Worm (Caenorhabditis elegans) whole organism, young adult: ENCODE results near the gene abu-4.

Experiments
- Y95B8A.8 ChIP-seq: fragments of 200-800 bp; sonication (Bioruptor generic); IDR thresholded peaks from 2 replicates; pipeline ENCODE4 v1.3.6; 2022; ENCODE audit warnings: missing genetic modification reagents, missing genetic modification characterization, missing compliant biosample characterization
- ama-1 ChIP-seq, 3 experiments: fragments of 150-350 bp in 1 of 3; sonication (generic microtip) in 2 of 3; optimal IDR thresholded peaks; 2 replicates each; lab custom pipeline; 2014 to 2018; ENCODE audit warnings: missing biosample characterization in 2 of 3, missing genetic modification characterization in 2 of 3, missing genetic modification reagents in 2 of 3
- bed-2 ChIP-seq: fragments of 200-800 bp; sonication (Bioruptor generic); IDR thresholded peaks from 2 replicates; pipeline ENCODE4 v1.3.6; 2022; ENCODE audit warnings: missing genetic modification reagents, missing genetic modification characterization, missing compliant biosample characterization
- ceh-100 ChIP-seq: fragments of 200-800 bp; sonication (Bioruptor generic); IDR thresholded peaks from 2 replicates; pipeline ENCODE4 v1.3.6; 2022; ENCODE audit warnings: missing genetic modification reagents, missing genetic modification characterization, missing compliant biosample characterization
- dox-1 ChIP-seq: fragments of 200-800 bp; sonication (Bioruptor generic); IDR thresholded peaks from 2 replicates; pipeline ENCODE4 v1.3.6; 2022; ENCODE audit warnings: missing genetic modification reagents, missing genetic modification characterization, missing compliant biosample characterization
- lag-1 ChIP-seq: fragments of 200-800 bp; sonication (Bioruptor generic); IDR thresholded peaks from 2 replicates; pipeline ENCODE4 v1.3.6; 2022; ENCODE audit warnings: missing genetic modification reagents, missing genetic modification characterization, missing compliant biosample characterization
- lin-26 ChIP-seq: fragments of 200-800 bp; sonication (Bioruptor generic); IDR thresholded peaks from 2 replicates; pipeline ENCODE4 v1.3.6; 2022; ENCODE audit warnings: missing genetic modification reagents, missing genetic modification characterization, missing compliant biosample characterization
- snpc-4 ChIP-seq, 5 experiments: fragments of 150-350 bp in 1 of 5; sonication (generic microtip) in 4 of 5; optimal IDR thresholded peaks; 2 replicates each; lab custom pipeline; 2014 to 2018; ENCODE audit warnings: missing genetic modification characterization in 5 of 5, missing biosample characterization in 3 of 5, antibody characterized with exemption in 2 of 5, mild to moderate bottlenecking in 2 of 5, missing compliant biosample characterization in 2 of 5, missing genotype in 2 of 5, moderate library complexity in 2 of 5, missing genetic modification reagents in 1 of 5
- unc-130 ChIP-seq: sonication (generic microtip); optimal IDR thresholded peaks from 2 replicates; lab custom pipeline; 2016; ENCODE audit warnings: missing genetic modification reagents, missing genetic modification characterization, missing compliant biosample characterization
- ztf-6 ChIP-seq: fragments of 200-800 bp; sonication (Bioruptor generic); IDR thresholded peaks from 2 replicates; pipeline ENCODE4 v1.3.6; 2022; ENCODE audit warnings: missing genetic modification reagents, missing genetic modification characterization, missing compliant biosample characterization

DNA sequence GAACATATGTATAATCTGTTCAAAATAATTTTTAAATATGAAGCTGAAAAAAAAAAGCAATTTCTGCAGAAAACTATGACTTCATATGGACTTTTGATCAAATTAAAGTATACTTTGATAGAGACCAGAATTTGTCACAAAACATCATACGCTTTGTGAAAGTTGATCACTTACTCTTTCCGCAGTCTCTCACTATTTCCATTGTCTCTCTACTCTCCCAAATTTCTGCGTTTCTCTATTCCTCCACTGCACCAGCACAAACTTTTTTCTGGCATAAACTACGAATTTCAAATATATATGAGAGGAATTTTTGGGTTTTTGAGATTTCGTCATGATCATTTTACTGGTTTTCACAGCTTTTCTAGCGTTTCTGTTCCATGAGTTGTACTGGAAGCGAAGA is 38.8 kb upstream of the abu-4 start, which contains the start of gene cyp-33C4:
- no peak for TF ChIP-seq ama-1 (optimal IDR thresholded peaks at IDR 0.05; lab: Kevin White, UChicago)
- TF ChIP-seq ama-1 (GFP tag; optimal IDR thresholded peaks at IDR 0.05; lab: Kevin White, UChicago) = no peak
- TF ChIP-seq snpc-4 (GFP tag; optimal IDR thresholded peaks at IDR 0.05; lab: Kevin White, UChicago) = no peak
- TF ChIP-seq snpc-4 (tag; optimal IDR thresholded peaks at IDR 0.05; lab: Kevin White, UChicago) = no peak
- TF ChIP-seq lag-1 (GFP tag; lab: Robert Waterston, UW) = no peak
- TF ChIP-seq dox-1 (GFP tag; lab: Robert Waterston, UW) = no peak
- no peak for TF ChIP-seq bed-2 (GFP tag; lab: Robert Waterston, UW)
- TF ChIP-seq ceh-100 = no peak
- no peak for TF ChIP-seq unc-130 (GFP tag; lab: Kevin White, UChicago)
- no peak for TF ChIP-seq ztf-6 (GFP tag; lab: Robert Waterston, UW)
- no peak for TF ChIP-seq Y95B8A.8
- no peak for TF ChIP-seq lin-26 (GFP tag; lab: Robert Waterston, UW)
